Worm (Caenorhabditis elegans) whole organism, late embryonic: ENCODE measurements around the gene ZC262.13.

Experiments
- C08G9.2 ChIP-seq: sonication (generic microtip); optimal IDR thresholded peaks from 2 replicates; lab custom pipeline; 2016; ENCODE audit warnings: mild to moderate bottlenecking, missing genetic modification characterization, moderate library complexity, missing compliant biosample characterization
- ahr-1 ChIP-seq: sonication (generic microtip); optimal IDR thresholded peaks from 2 replicates; lab custom pipeline; 2016; ENCODE audit warnings: missing genetic modification characterization, missing compliant biosample characterization
- ceh-19 ChIP-seq: fragments of 200-800 bp; sonication (Bioruptor generic); optimal IDR thresholded peaks from 2 replicates; lab custom pipeline; 2018; ENCODE audit warnings: mild to moderate bottlenecking, missing genetic modification characterization, missing compliant biosample characterization
- ceh-2 ChIP-seq: sonication (generic microtip); optimal IDR thresholded peaks from 2 replicates; lab custom pipeline; 2016; ENCODE audit warnings: missing genotype, missing genetic modification characterization, missing compliant biosample characterization
- ceh-31 ChIP-seq: sonication (generic microtip); optimal IDR thresholded peaks from 2 replicates; lab custom pipeline; 2016; ENCODE audit warnings: missing genetic modification characterization, missing compliant biosample characterization
- ceh-48 ChIP-seq: sonication (generic microtip); optimal IDR thresholded peaks from 2 replicates; lab custom pipeline; 2016; ENCODE audit warnings: missing genetic modification characterization, inconsistent platforms, missing compliant biosample characterization
- che-1 ChIP-seq: sonication (generic microtip); optimal IDR thresholded peaks from 2 replicates; lab custom pipeline; 2016; ENCODE audit warnings: mild to moderate bottlenecking, missing genetic modification characterization, missing compliant biosample characterization
- ets-4 ChIP-seq: sonication (generic microtip); optimal IDR thresholded peaks from 2 replicates; lab custom pipeline; 2016; ENCODE audit warnings: missing genetic modification characterization, missing compliant biosample characterization
- lim-6 ChIP-seq: sonication (generic microtip); optimal IDR thresholded peaks from 2 replicates; lab custom pipeline; 2016; ENCODE audit warnings: missing genetic modification characterization, missing compliant biosample characterization
- nhr-11 ChIP-seq: fragments of 150-350 bp; optimal IDR thresholded peaks from 2 replicates; lab custom pipeline; 2014; ENCODE audit warnings: missing biosample characterization, missing genetic modification characterization
- npax-4 ChIP-seq: sonication (generic microtip); optimal IDR thresholded peaks from 2 replicates; lab custom pipeline; 2016; ENCODE audit warnings: missing genetic modification characterization, missing compliant biosample characterization
- pax-1 ChIP-seq: fragments of 150-350 bp; optimal IDR thresholded peaks from 2 replicates; lab custom pipeline; 2014; ENCODE audit warnings: missing biosample characterization, missing genetic modification characterization
- pros-1 ChIP-seq: fragments of 150-350 bp; optimal IDR thresholded peaks from 2 replicates; lab custom pipeline; 2014; ENCODE audit warnings: missing biosample characterization, missing genetic modification reagents, missing genetic modification characterization
- ref-2 ChIP-seq: sonication (generic microtip); optimal IDR thresholded peaks from 2 replicates; lab custom pipeline; 2016; ENCODE audit warnings: missing genetic modification characterization, missing compliant biosample characterization
- sox-4 ChIP-seq: sonication (generic microtip); optimal IDR thresholded peaks from 2 replicates; lab custom pipeline; 2017; ENCODE audit warnings: mild to moderate bottlenecking, missing genetic modification characterization, inconsistent platforms, missing compliant biosample characterization
- tbx-7 ChIP-seq: sonication (generic microtip); optimal IDR thresholded peaks from 2 replicates; lab custom pipeline; 2016; ENCODE audit warnings: missing genotype, missing genetic modification characterization, missing compliant biosample characterization
- ttx-3 ChIP-seq: sonication (generic microtip); optimal IDR thresholded peaks from 2 replicates; lab custom pipeline; 2016; ENCODE audit warnings: missing genetic modification reagents, missing genetic modification characterization, missing compliant biosample characterization
- unc-55 ChIP-seq: sonication (generic microtip); optimal IDR thresholded peaks from 2 replicates; lab custom pipeline; 2017; ENCODE audit warnings: missing biosample characterization, missing genetic modification reagents, missing genetic modification characterization
- ztf-16 ChIP-seq: sonication (generic microtip); optimal IDR thresholded peaks from 2 replicates; lab custom pipeline; 2017; ENCODE audit warnings: missing genetic modification characterization, missing compliant biosample characterization

The ZC262.13 gene

ce11 chrIII:8375000-8375399 is 49.0 kb downstream of the ZC262.13 start, which contains the start of gene met-2:
Gene met-2 (plus strand): TSS chrIII:8375300.
- TF ChIP-seq ceh-48 (tag; lab: Kevin White, UChicago), result no peak
- no peak for TF ChIP-seq che-1 (tag; lab: Kevin White, UChicago)
- TF ChIP-seq lim-6 (tag; lab: Kevin White, UChicago), result no peak
- no peak for TF ChIP-seq npax-4
- TF ChIP-seq ref-2 (tag; lab: Kevin White, UChicago), result no peak
- TF ChIP-seq nhr-11 (tag; lab: Kevin White, UChicago), result no peak
- no peak for TF ChIP-seq sox-4 (tag; lab: Kevin White, UChicago)
- TF ChIP-seq pros-1 (tag; lab: Kevin White, UChicago), result no peak
- no peak for TF ChIP-seq unc-55 (GFP tag; lab: Kevin White, UChicago)
- TF ChIP-seq ceh-2 (tag; lab: Kevin White, UChicago), result no peak
- TF ChIP-seq tbx-7 (tag; lab: Kevin White, UChicago), result no peak
- TF ChIP-seq ceh-19 (GFP tag; lab: Kevin White, UChicago), result no peak
- TF ChIP-seq C08G9.2 (tag; lab: Kevin White, UChicago), result no peak
- TF ChIP-seq ceh-31 (tag; lab: Kevin White, UChicago), result no peak
- no peak for TF ChIP-seq pax-1
- no peak for TF ChIP-seq ahr-1 (tag; lab: Kevin White, UChicago)
- no peak for TF ChIP-seq ttx-3
- no peak for TF ChIP-seq ztf-16 (tag; lab: Kevin White, UChicago)
- TF ChIP-seq ets-4 (tag; lab: Kevin White, UChicago), result no peak
